Fruit fly (Drosophila melanogaster) S2 (cell line): Measurements from ENCODE around the gene TM9SF2.

ENCODE experiments used
- CG8478 ChIP-seq: fragments of >200 bp; optimal IDR thresholded peaks from 2 replicates; lab custom pipeline; 2018
- CTCF ChIP-seq, 2 experiments: fragments of >200 bp; optimal IDR thresholded peaks; 2 replicates each; lab custom pipeline; 2018

dm6 chr2L:20700534-20701239 is 33.4 kb downstream of the TM9SF2 start:
- TF ChIP-seq CG8478 (lab: Kevin White, UChicago) (no peak), CTCF (optimal IDR thresholded peaks at IDR 0.05; lab: Kevin White, UChicago) (no peak)
